Worm (Caenorhabditis elegans) whole organism, young adult: Measurements from ENCODE around the gene C05B5.11.
A peak's percentile ranks its signal among the peaks of the same experiment; 100 is the strongest.
"Not testable (repeated sequence)": the region's sequence is repeated elsewhere in the genome, so short reads cannot be mapped to it uniquely, and the experiment has no call there.

Experiments
- B0261.1 ChIP-seq: sonication (generic microtip); optimal IDR thresholded peaks from 2 replicates; lab custom pipeline; 2016; ENCODE audit warnings: mild to moderate bottlenecking, missing genetic modification characterization, moderate library complexity, missing compliant biosample characterization
- C06A6.2 ChIP-seq: fragments of 200-800 bp; sonication (Bioruptor generic); conservative IDR thresholded peaks from 2 replicates; pipeline ENCODE4 v1.3.6; 2022; ENCODE audit warnings: missing genetic modification characterization, missing compliant biosample characterization
- D2030.7 ChIP-seq: fragments of 200-800 bp; sonication (Bioruptor generic); IDR thresholded peaks from 2 replicates; pipeline ENCODE4 v1.3.6; 2022; ENCODE audit warnings: missing genetic modification reagents, missing genetic modification characterization, missing compliant biosample characterization
- F22D6.2 ChIP-seq: sonication (generic microtip); optimal IDR thresholded peaks from 2 replicates; lab custom pipeline; 2016; ENCODE audit warnings: mild to moderate bottlenecking, missing genetic modification characterization, missing compliant biosample characterization
- F33H1.4 ChIP-seq: fragments of 200-800 bp; sonication (Bioruptor generic); IDR thresholded peaks from 2 replicates; pipeline ENCODE4 v1.3.6; 2022; ENCODE audit warnings: missing genetic modification reagents, missing genetic modification characterization, missing compliant biosample characterization
- F39B2.1 ChIP-seq: fragments of 200-800 bp; sonication (Bioruptor generic); IDR thresholded peaks from 2 replicates; pipeline ENCODE4 v1.3.6; 2022; ENCODE audit warnings: missing genetic modification reagents, missing genetic modification characterization, missing compliant biosample characterization
- F49E8.2 ChIP-seq: sonication (generic microtip); optimal IDR thresholded peaks from 3 replicates; lab custom pipeline; 2017; ENCODE audit warnings: missing genetic modification characterization, mild to moderate bottlenecking, missing compliant biosample characterization, antibody characterized with exemption, moderate library complexity; ENCODE audit not compliant: insufficient read depth
- K12H6.12 ChIP-seq: fragments of 200-800 bp; sonication (Bioruptor generic); optimal IDR thresholded peaks from 2 replicates; lab custom pipeline; 2018; ENCODE audit warnings: mild to moderate bottlenecking, missing genetic modification characterization, missing compliant biosample characterization
- T07F8.4 ChIP-seq: sonication (generic microtip); optimal IDR thresholded peaks from 2 replicates; lab custom pipeline; 2016; ENCODE audit warnings: mild to moderate bottlenecking, missing genetic modification characterization, moderate library complexity, missing compliant biosample characterization
- Y79H2A.3 ChIP-seq: fragments of 200-800 bp; sonication (Bioruptor generic); conservative IDR thresholded peaks from 2 replicates; pipeline ENCODE4 v1.3.6; 2022; ENCODE audit warnings: missing genetic modification reagents, missing genetic modification characterization, missing compliant biosample characterization
- ama-1 ChIP-seq, 3 experiments: fragments of 150-350 bp in 1 of 3; sonication (generic microtip) in 2 of 3; optimal IDR thresholded peaks; 2 replicates each; lab custom pipeline; 2014 to 2018; ENCODE audit warnings: missing biosample characterization in 2 of 3, missing genetic modification characterization in 2 of 3, missing genetic modification reagents in 2 of 3
- aptf-2 ChIP-seq: fragments of 200-800 bp; sonication (Bioruptor generic); conservative IDR thresholded peaks from 2 replicates; pipeline ENCODE4 v1.3.6; 2022; ENCODE audit warnings: missing genetic modification reagents, missing genetic modification characterization, missing compliant biosample characterization
- aptf-3 ChIP-seq: fragments of 200-800 bp; sonication (Bioruptor generic); IDR thresholded peaks from 2 replicates; pipeline ENCODE4 v1.3.6; 2022; ENCODE audit warnings: missing genetic modification characterization, missing compliant biosample characterization
- attf-6 ChIP-seq: fragments of 200-800 bp; sonication (Bioruptor generic); IDR thresholded peaks from 2 replicates; pipeline ENCODE4 v1.3.6; 2022; ENCODE audit warnings: missing genetic modification reagents, missing genetic modification characterization, missing compliant biosample characterization
- chd-7 ChIP-seq: sonication (generic microtip); optimal IDR thresholded peaks from 2 replicates; lab custom pipeline; 2016; ENCODE audit warnings: mild to moderate bottlenecking, missing genetic modification characterization, moderate library complexity, missing compliant biosample characterization
- dox-1 ChIP-seq: fragments of 200-800 bp; sonication (Bioruptor generic); IDR thresholded peaks from 2 replicates; pipeline ENCODE4 v1.3.6; 2022; ENCODE audit warnings: missing genetic modification reagents, missing genetic modification characterization, missing compliant biosample characterization
- mel-28 ChIP-seq: sonication (generic microtip); optimal IDR thresholded peaks from 2 replicates; lab custom pipeline; 2016; ENCODE audit warnings: borderline replicate concordance, mild to moderate bottlenecking, missing genetic modification characterization, missing compliant biosample characterization
- nfyb-1 ChIP-seq: fragments of 200-800 bp; sonication (Bioruptor generic); IDR thresholded peaks from 2 replicates; pipeline ENCODE4 v1.3.6; 2022; ENCODE audit warnings: missing genetic modification reagents, missing genetic modification characterization, missing compliant biosample characterization
- nhr-179 ChIP-seq: sonication (generic microtip); optimal IDR thresholded peaks from 2 replicates; lab custom pipeline; 2016; ENCODE audit warnings: mild to moderate bottlenecking, missing genetic modification characterization, missing compliant biosample characterization
- nhr-80 ChIP-seq: sonication (generic microtip); optimal IDR thresholded peaks from 2 replicates; lab custom pipeline; 2016; ENCODE audit warnings: missing genetic modification characterization, missing compliant biosample characterization
- snpc-3.4 ChIP-seq: sonication (generic microtip); optimal IDR thresholded peaks from 2 replicates; lab custom pipeline; 2017; ENCODE audit warnings: missing genetic modification characterization, mild to moderate bottlenecking, missing compliant biosample characterization, antibody characterized with exemption, moderate library complexity, missing genotype, missing genetic modification reagents
- snpc-4 ChIP-seq, 5 experiments: fragments of 150-350 bp in 1 of 5; sonication (generic microtip) in 4 of 5; optimal IDR thresholded peaks; 2 replicates each; lab custom pipeline; 2014 to 2018; ENCODE audit warnings: missing genetic modification characterization in 5 of 5, missing biosample characterization in 3 of 5, antibody characterized with exemption in 2 of 5, mild to moderate bottlenecking in 2 of 5, missing compliant biosample characterization in 2 of 5, missing genotype in 2 of 5, moderate library complexity in 2 of 5, missing genetic modification reagents in 1 of 5
- somi-1 ChIP-seq: fragments of 200-800 bp; sonication (Bioruptor generic); optimal IDR thresholded peaks from 2 replicates; lab custom pipeline; 2018; ENCODE audit warnings: mild to moderate bottlenecking, missing genetic modification characterization, missing compliant biosample characterization
- sptf-2 ChIP-seq: fragments of 200-800 bp; sonication (Bioruptor generic); optimal IDR thresholded peaks from 2 replicates; lab custom pipeline; 2018; ENCODE audit warnings: mild to moderate bottlenecking, missing genetic modification characterization, missing compliant biosample characterization
- tbx-9 ChIP-seq: sonication (generic microtip); optimal IDR thresholded peaks from 2 replicates; lab custom pipeline; 2016; ENCODE audit warnings: borderline replicate concordance, missing genetic modification characterization, inconsistent platforms, missing compliant biosample characterization
- tlf-1 ChIP-seq: fragments of 200-800 bp; sonication (Bioruptor generic); optimal IDR thresholded peaks from 2 replicates; lab custom pipeline; 2018; ENCODE audit warnings: mild to moderate bottlenecking, missing genetic modification characterization, missing compliant biosample characterization
- zim-3 ChIP-seq: sonication (generic microtip); optimal IDR thresholded peaks from 2 replicates; lab custom pipeline; 2017; ENCODE audit warnings: mild to moderate bottlenecking, missing genetic modification characterization, moderate library complexity, missing compliant biosample characterization
- ztf-25 ChIP-seq: fragments of 200-800 bp; sonication (Bioruptor generic); IDR thresholded peaks from 2 replicates; pipeline ENCODE4 v1.3.6; 2022; ENCODE audit warnings: missing genetic modification reagents, missing genetic modification characterization, missing compliant biosample characterization
- ztf-28 ChIP-seq: fragments of 200-800 bp; sonication (Bioruptor generic); IDR thresholded peaks from 2 replicates; pipeline ENCODE4 v1.3.6; 2022; ENCODE audit warnings: missing genetic modification reagents, missing genetic modification characterization, missing compliant biosample characterization

C05B5.11 gene

ce11 chrIII:10040013-10040412 is 35.7 kb downstream of the C05B5.11 start, which contains the start of gene T16G12.7:
Gene T16G12.7, minus strand, starts transcription at chrIII:10040113.
- TF ChIP-seq zim-3 (tag; lab: Kevin White, UChicago) (no peak), snpc-4 (GFP tag; optimal IDR thresholded peaks at IDR 0.05; lab: Kevin White, UChicago) (no peak), snpc-4 (tag; optimal IDR thresholded peaks at IDR 0.05; lab: Kevin White, UChicago) (no peak), Y79H2A.3 (GFP tag; lab: Robert Waterston, UW) (no peak), C06A6.2 (GFP tag; lab: Robert Waterston, UW) (no peak), somi-1 (GFP tag; lab: Kevin White, UChicago) (no peak), aptf-3 (GFP tag; lab: Robert Waterston, UW) (no peak), nfyb-1 (GFP tag; lab: Robert Waterston, UW) (no peak), T07F8.4 (tag; lab: Kevin White, UChicago) (no peak), sptf-2 (GFP tag; lab: Kevin White, UChicago) (no peak), B0261.1 (tag; lab: Kevin White, UChicago) (no peak), D2030.7 (GFP tag; lab: Robert Waterston, UW) (no peak), ztf-28 (GFP tag; lab: Robert Waterston, UW) (no peak), ama-1 (optimal IDR thresholded peaks at IDR 0.05; lab: Kevin White, UChicago) (no peak), ama-1 (GFP tag; optimal IDR thresholded peaks at IDR 0.05; lab: Kevin White, UChicago) (no peak), attf-6 (GFP tag; lab: Robert Waterston, UW) (no peak), nhr-179 (no peak), F22D6.2 (tag; lab: Kevin White, UChicago) (no peak), K12H6.12 (tag; lab: Kevin White, UChicago) (no peak), chd-7 (tag; lab: Kevin White, UChicago) (no peak), F49E8.2 (no peak)

- TF ChIP-seq tbx-9 (tag; lab: Kevin White, UChicago), result no peak
- no peak for TF ChIP-seq C06A6.2 (GFP tag; lab: Robert Waterston, UW)
- no peak for TF ChIP-seq F39B2.1 (GFP tag; lab: Robert Waterston, UW)
- TF ChIP-seq snpc-3.4 (tag; lab: Kevin White, UChicago), result no peak
- no peak for TF ChIP-seq aptf-2 (GFP tag; lab: Robert Waterston, UW)
- TF ChIP-seq tlf-1 (GFP tag; lab: Kevin White, UChicago), result no peak
- TF ChIP-seq nhr-80 (tag; lab: Kevin White, UChicago), result peak; percentile 68
Observed at ce11 chrIII:10049682-10050081, 45.4 kb downstream of the C05B5.11 start, which contains the start of gene T16G12.1. Gene T16G12.1, minus strand, starts transcription at chrIII:10049857.

ce11 chrIII:10050321-10050720 is 46.0 kb downstream of the C05B5.11 start, which contains the start of gene T16G12.3:
Gene T16G12.3, plus strand, starts transcription at chrIII:10050621.
- not testable (repeated sequence) for TF ChIP-seq dox-1 (GFP tag; lab: Robert Waterston, UW); ztf-25; mel-28 (tag; lab: Kevin White, UChicago)

ce11 chrIII:10053312-10053711 is 49.0 kb downstream of the C05B5.11 start, which contains the start of gene T16G12.12:
Gene T16G12.12, plus strand, starts transcription at chrIII:10053612.
- peak; percentile 12; the same call in 1 of the 2 replicates for TF ChIP-seq F33H1.4
- TF ChIP-seq, all 124 proteins: peak for 1; not testable (repeated sequence) for 123
